Fruit fly (Drosophila melanogaster) whole organism, embryonic: ENCODE measurements around the gene lili.

Source experiments
- CG11695 ChIP-seq: fragments of 200-800 bp; sonication (Bioruptor generic); IDR thresholded peaks from 3 replicates; pipeline ENCODE4 v1.3.6; 2022; ENCODE audit warnings: missing biosample characterization, missing genetic modification characterization
- CG11723 ChIP-seq: fragments of 200-800 bp; sonication (Bioruptor generic); optimal IDR thresholded peaks from 2 replicates; lab custom pipeline; 2017; ENCODE audit warnings: missing biosample characterization, mild to moderate bottlenecking, missing genetic modification characterization
- CG12155 ChIP-seq: fragments of 200-800 bp; sonication (Bioruptor generic); optimal IDR thresholded peaks from 3 replicates; lab custom pipeline; 2016; ENCODE audit warnings: missing biosample characterization, missing genetic modification characterization
- CG13424 ChIP-seq: fragments of 200-800 bp; sonication (Bioruptor generic); optimal IDR thresholded peaks from 2 replicates; lab custom pipeline; 2019; ENCODE audit warnings: missing biosample characterization, mild to moderate bottlenecking, missing genetic modification characterization, moderate library complexity
- CG13624 ChIP-seq: fragments of 200-800 bp; sonication (Bioruptor generic); optimal IDR thresholded peaks from 2 replicates; lab custom pipeline; 2016; ENCODE audit warnings: missing biosample characterization, missing genetic modification characterization
- CG17361 ChIP-seq: fragments of 200-800 bp; sonication (Bioruptor generic); IDR thresholded peaks from 3 replicates; pipeline ENCODE4 v1.3.6; 2022; ENCODE audit warnings: missing biosample characterization, missing genetic modification characterization
- CG17385 ChIP-seq: fragments of 200-800 bp; sonication (Bioruptor generic); optimal IDR thresholded peaks from 3 replicates; lab custom pipeline; 2018; ENCODE audit warnings: missing biosample characterization, mild to moderate bottlenecking, missing genetic modification characterization
- CG18619 ChIP-seq: fragments of 200-800 bp; sonication (Bioruptor generic); optimal IDR thresholded peaks from 3 replicates; lab custom pipeline; 2017; ENCODE audit warnings: missing biosample characterization, mild to moderate bottlenecking, missing genetic modification characterization
- CG33213 ChIP-seq: fragments of 200-800 bp; sonication (Bioruptor generic); optimal IDR thresholded peaks from 3 replicates; lab custom pipeline; 2016; ENCODE audit warnings: missing biosample characterization, missing genetic modification characterization
- CG34376 ChIP-seq: fragments of 200-800 bp; sonication (Bioruptor generic); optimal IDR thresholded peaks from 2 replicates; lab custom pipeline; 2018; ENCODE audit warnings: missing biosample characterization, mild to moderate bottlenecking, missing genetic modification characterization
- CG6689 ChIP-seq: fragments of 200-800 bp; sonication (Bioruptor generic); IDR thresholded peaks from 2 replicates; pipeline ENCODE4 v1.3.6; 2022; ENCODE audit warnings: missing biosample characterization, missing genetic modification characterization
- CG6813 ChIP-seq: fragments of 200-800 bp; sonication (Bioruptor generic); optimal IDR thresholded peaks from 2 replicates; lab custom pipeline; 2017; ENCODE audit warnings: missing biosample characterization, missing genetic modification characterization, mild to moderate bottlenecking, moderate library complexity, missing genetic modification reagents
- CG7271 ChIP-seq: fragments of 200-800 bp; sonication (Bioruptor generic); optimal IDR thresholded peaks from 2 replicates; lab custom pipeline; 2018; ENCODE audit warnings: missing biosample characterization, mild to moderate bottlenecking, missing genetic modification characterization, moderate library complexity
- CrebB ChIP-seq: fragments of 200-800 bp; sonication (Bioruptor generic); optimal IDR thresholded peaks from 3 replicates; lab custom pipeline; 2018; ENCODE audit warnings: missing biosample characterization, mild to moderate bottlenecking, missing genetic modification characterization
- D ChIP-seq, 2 experiments: fragments of 200-800 bp in 1 of 2; fragments of >200 bp in 1 of 2; sonication (Bioruptor generic) in 1 of 2; optimal IDR thresholded peaks; 2 replicates in 1 of 2; 3 replicates in 1 of 2; lab custom pipeline; 2017; ENCODE audit warnings: mild to moderate bottlenecking in 1 of 2, missing biosample characterization in 1 of 2, missing genetic modification characterization in 1 of 2, missing genetic modification reagents in 1 of 2
- Gsc ChIP-seq: fragments of 200-800 bp; sonication (Bioruptor generic); IDR thresholded peaks from 2 replicates; pipeline ENCODE4 v1.3.6; 2022; ENCODE audit warnings: missing biosample characterization, missing genetic modification characterization
- HLH4C ChIP-seq: fragments of 200-800 bp; sonication (Bioruptor generic); IDR thresholded peaks from 3 replicates; pipeline ENCODE4 v1.3.6; 2022; ENCODE audit warnings: missing biosample characterization, missing genetic modification characterization; ENCODE audit not compliant: partially characterized antibody
- Hr51 ChIP-seq, 2 experiments: fragments of 200-800 bp; sonication (Bioruptor generic); optimal IDR thresholded peaks; 2 replicates in 1 of 2; 3 replicates in 1 of 2; lab custom pipeline; 2016 to 2018; ENCODE audit warnings: missing biosample characterization in 2 of 2, missing genetic modification characterization in 2 of 2, mild to moderate bottlenecking in 1 of 2, moderate library complexity in 1 of 2
- NFAT ChIP-seq: fragments of 200-800 bp; sonication (Bioruptor generic); IDR thresholded peaks from 2 replicates; pipeline ENCODE4 v1.3.6; 2022; ENCODE audit warnings: missing biosample characterization, missing genetic modification characterization
- Nf-YB ChIP-seq: fragments of 200-800 bp; sonication (Bioruptor generic); optimal IDR thresholded peaks from 3 replicates; lab custom pipeline; 2019; ENCODE audit warnings: missing biosample characterization, mild to moderate bottlenecking, missing genetic modification characterization, moderate library complexity
- Oli ChIP-seq: fragments of 200-800 bp; sonication (Bioruptor generic); optimal IDR thresholded peaks from 2 replicates; lab custom pipeline; 2018; ENCODE audit warnings: missing biosample characterization, mild to moderate bottlenecking, missing genetic modification characterization, moderate library complexity
- Sry-β ChIP-seq: fragments of 200-800 bp; sonication (Bioruptor generic); optimal IDR thresholded peaks from 2 replicates; lab custom pipeline; 2018; ENCODE audit warnings: missing biosample characterization, mild to moderate bottlenecking, missing genetic modification characterization, moderate library complexity
- Ssrp ChIP-seq: fragments of 200-800 bp; sonication (Bioruptor generic); optimal IDR thresholded peaks from 2 replicates; lab custom pipeline; 2018; ENCODE audit warnings: missing biosample characterization, mild to moderate bottlenecking, missing genetic modification characterization, moderate library complexity
- Tbp ChIP-seq: fragments of >200 bp; optimal IDR thresholded peaks from 2 replicates; lab custom pipeline; 2018; ENCODE audit warnings: missing biosample characterization, missing genetic modification characterization
- Usf ChIP-seq: fragments of 200-800 bp; sonication (Bioruptor generic); optimal IDR thresholded peaks from 2 replicates; lab custom pipeline; 2017; ENCODE audit warnings: missing genotype, missing biosample characterization, missing genetic modification characterization
- bigmax ChIP-seq: fragments of 200-800 bp; sonication (Bioruptor generic); optimal IDR thresholded peaks from 2 replicates; lab custom pipeline; 2018; ENCODE audit warnings: missing biosample characterization, mild to moderate bottlenecking, missing genetic modification characterization
- caup ChIP-seq: fragments of 200-800 bp; sonication (Bioruptor generic); optimal IDR thresholded peaks from 3 replicates; lab custom pipeline; 2017; ENCODE audit warnings: missing biosample characterization, mild to moderate bottlenecking, missing genetic modification characterization, moderate library complexity; ENCODE audit not compliant: severe bottlenecking
- chinmo ChIP-seq: fragments of 200-800 bp; sonication (Bioruptor generic); IDR thresholded peaks from 4 replicates; pipeline ENCODE4 v1.3.6; 2022; ENCODE audit warnings: missing biosample characterization, missing genetic modification characterization; ENCODE audit not compliant: partially characterized antibody
- dmrt11E ChIP-seq: fragments of 200-800 bp; sonication (Bioruptor generic); optimal IDR thresholded peaks from 3 replicates; lab custom pipeline; 2018; ENCODE audit warnings: missing biosample characterization, mild to moderate bottlenecking, missing genetic modification characterization, moderate library complexity
- emc ChIP-seq: fragments of 200-800 bp; sonication (Bioruptor generic); optimal IDR thresholded peaks from 2 replicates; lab custom pipeline; 2016; ENCODE audit warnings: missing biosample characterization, missing genetic modification characterization
- fd3F ChIP-seq: fragments of 200-800 bp; sonication (Bioruptor generic); optimal IDR thresholded peaks from 2 replicates; lab custom pipeline; 2018; ENCODE audit warnings: missing biosample characterization, mild to moderate bottlenecking, missing genetic modification characterization, moderate library complexity
- fd64A ChIP-seq: fragments of 200-800 bp; sonication (Bioruptor generic); optimal IDR thresholded peaks from 3 replicates; lab custom pipeline; 2018; ENCODE audit warnings: missing biosample characterization, mild to moderate bottlenecking, missing genetic modification characterization
- gcm ChIP-seq: fragments of 200-800 bp; sonication (Bioruptor generic); optimal IDR thresholded peaks from 2 replicates; lab custom pipeline; 2019; ENCODE audit warnings: missing biosample characterization, mild to moderate bottlenecking, missing genetic modification characterization, moderate library complexity
- ham ChIP-seq: fragments of 200-800 bp; sonication (Bioruptor generic); IDR thresholded peaks from 2 replicates; pipeline ENCODE4 v1.3.6; 2022; ENCODE audit warnings: missing biosample characterization, missing genetic modification characterization
- insv ChIP-seq, 2 experiments: fragments of 200-800 bp; sonication (Bioruptor generic); optimal IDR thresholded peaks; 3 replicates each; lab custom pipeline; 2016 to 2018; ENCODE audit warnings: missing biosample characterization in 2 of 2, missing genetic modification characterization in 2 of 2
- lov ChIP-seq, 2 experiments: fragments of 200-800 bp in 1 of 2; fragments of >200 bp in 1 of 2; sonication (Bioruptor generic) in 1 of 2; IDR thresholded peaks in 1 of 2; optimal IDR thresholded peaks in 1 of 2; 2 replicates in 1 of 2; 3 replicates in 1 of 2; pipeline versions ENCODE4 v1.3.6 to Lab custom; 2017 to 2022; ENCODE audit warnings: missing biosample characterization in 1 of 2, missing genetic modification characterization in 1 of 2
- mirr ChIP-seq: fragments of 200-800 bp; sonication (Bioruptor generic); optimal IDR thresholded peaks from 3 replicates; lab custom pipeline; 2018; ENCODE audit warnings: missing biosample characterization, mild to moderate bottlenecking, missing genetic modification characterization
- nom ChIP-seq: fragments of 200-800 bp; sonication (Bioruptor generic); optimal IDR thresholded peaks from 2 replicates; lab custom pipeline; 2017; ENCODE audit warnings: missing biosample characterization, missing genetic modification characterization, mild to moderate bottlenecking, moderate library complexity, missing genetic modification reagents

Gene lili

DNA sequence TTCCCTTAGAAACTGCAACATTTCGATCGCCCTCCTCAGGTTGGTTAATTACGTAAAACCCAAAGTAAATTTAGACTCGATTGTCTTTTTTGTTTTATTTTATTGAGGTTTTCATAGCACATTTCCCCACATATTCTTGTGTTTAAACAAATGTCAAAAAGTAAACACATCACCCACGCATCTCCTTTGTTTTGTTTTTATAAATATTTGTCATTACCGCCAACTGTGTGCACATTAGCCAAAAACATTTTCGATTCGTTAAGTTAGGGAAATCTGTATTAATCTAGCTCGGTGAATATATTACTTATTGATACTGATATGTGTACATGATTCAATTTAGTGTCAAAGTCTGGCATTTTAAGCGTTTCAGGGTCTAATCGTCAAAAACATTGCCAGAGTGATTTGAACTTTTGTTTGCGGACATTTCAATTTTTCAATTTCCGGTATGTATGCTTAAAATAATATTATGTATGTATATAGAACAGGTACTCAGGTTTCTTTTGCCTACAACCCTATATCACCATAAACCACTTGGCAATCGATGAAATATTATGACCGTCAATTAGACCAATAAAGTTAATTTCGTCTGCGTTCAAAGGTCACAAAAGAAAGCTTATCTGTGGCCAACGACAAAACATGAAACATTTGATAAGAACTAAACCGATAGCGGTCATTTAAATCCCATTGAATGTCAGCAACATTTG, 4.1 kb downstream of the lili start (continued):
- TF ChIP-seq fd64A (GFP tag; lab: Kevin White, UChicago): peak; percentile 76
- TF ChIP-seq Usf (GFP tag; lab: Kevin White, UChicago): no peak
- TF ChIP-seq Hr51 (GFP tag; optimal IDR thresholded peaks at IDR 0.05; lab: Kevin White, UChicago): no peak
- TF ChIP-seq CG17385: no peak
- TF ChIP-seq Ssrp (tag; lab: Kevin White, UChicago): no peak
- TF ChIP-seq Sry-β (GFP tag; lab: Kevin White, UChicago): peak; percentile 31
- peak; percentile 19 for TF ChIP-seq CG18619 (GFP tag; lab: Kevin White, UChicago)
- peak; percentile 59 for TF ChIP-seq CrebB (tag; lab: Kevin White, UChicago)
- TF ChIP-seq mirr (GFP tag; lab: Kevin White, UChicago): peak; percentile 39
- peak; percentile 48 for TF ChIP-seq CG7271 (tag; lab: Kevin White, UChicago)
- TF ChIP-seq NFAT (GFP tag; lab: Robert Waterston, UW): no peak
- no peak for TF ChIP-seq CG12155 (GFP tag; lab: Kevin White, UChicago)
- TF ChIP-seq CG17361 (GFP tag; lab: Robert Waterston, UW): no peak
- TF ChIP-seq dmrt11E (tag; lab: Kevin White, UChicago): peak; percentile 12
- peak; percentile 83 for TF ChIP-seq CG34376 (GFP tag; lab: Kevin White, UChicago)
- TF ChIP-seq insv (GFP tag; optimal IDR thresholded peaks at IDR 0.05; lab: Kevin White, UChicago): peak in 1 of 2 experiments; percentile 19
- no peak for TF ChIP-seq CG6689
- TF ChIP-seq CG6813 (GFP tag; lab: Kevin White, UChicago): peak; percentile 86
- TF ChIP-seq Nf-YB (GFP tag; lab: Kevin White, UChicago): peak; percentile 35
- 0 out of 4 replicates have a peak, but pooled peaks have one; percentile 21 for TF ChIP-seq chinmo
- 0 out of 3 replicates have a peak, but pooled peaks have one; percentile 11 for TF ChIP-seq CG11695 (GFP tag; lab: Robert Waterston, UW)
- peak; percentile 54 for TF ChIP-seq CG13424 (tag; lab: Kevin White, UChicago)
- TF ChIP-seq Gsc (GFP tag; lab: Robert Waterston, UW): no peak
- TF ChIP-seq CG11723: no peak
- no peak for TF ChIP-seq HLH4C (GFP tag; lab: Robert Waterston, UW)
- TF ChIP-seq caup (GFP tag; lab: Kevin White, UChicago): peak; percentile 68
- no peak for TF ChIP-seq Tbp
- TF ChIP-seq bigmax (GFP tag; lab: Kevin White, UChicago): peak; percentile 12
- TF ChIP-seq Oli (tag; lab: Kevin White, UChicago): no peak
- no peak for TF ChIP-seq CG13624 (GFP tag; lab: Kevin White, UChicago)
- no peak for TF ChIP-seq ham (GFP tag; lab: Robert Waterston, UW)
- TF ChIP-seq CG33213 (GFP tag; lab: Kevin White, UChicago): peak; percentile 41
- peak; percentile 44 for TF ChIP-seq gcm (GFP tag; lab: Kevin White, UChicago)
- TF ChIP-seq nom (GFP tag; lab: Kevin White, UChicago): no peak
- no peak for TF ChIP-seq D (optimal IDR thresholded peaks at IDR 0.05; lab: Kevin White, UChicago)
- TF ChIP-seq D (GFP tag; optimal IDR thresholded peaks at IDR 0.05; lab: Kevin White, UChicago): peak; percentile 39
- peak; percentile 61 for TF ChIP-seq fd3F (GFP tag; lab: Kevin White, UChicago)

DNA sequence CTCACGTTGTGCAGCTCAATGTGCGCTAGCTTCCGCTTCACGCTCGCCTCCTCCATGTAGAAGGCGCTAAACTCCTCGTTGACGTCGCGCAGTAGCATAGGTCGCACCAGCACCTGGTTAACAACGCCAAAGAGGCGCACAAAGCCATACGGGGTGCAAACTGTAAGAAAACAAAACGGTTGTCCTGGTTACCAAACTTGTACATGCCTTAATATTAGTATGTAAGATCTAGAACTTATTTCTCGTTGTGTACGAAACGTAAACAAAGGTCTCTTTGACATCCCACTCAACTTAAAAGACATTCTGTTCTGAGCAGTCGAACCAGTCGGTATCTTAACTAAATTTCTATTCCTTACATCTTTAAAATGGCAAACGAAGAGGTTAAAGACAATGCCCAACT, 6.5 kb downstream of the lili start, which contains the start of gene CG6980:
CG6980 (plus strand) TSS at position 301 of the 400 bp plus-strand sequence.
- TF ChIP-seq emc (GFP tag; lab: Kevin White, UChicago) (no peak), lov (optimal IDR thresholded peaks at IDR 0.05; lab: Kevin White, UChicago) (no peak), lov (GFP tag; IDR thresholded peaks at IDR 0.05; lab: Robert Waterston, UW) (0 out of 3 replicates have a peak, but pooled peaks have one; percentile 12)
